Fruit fly (Drosophila melanogaster) whole organism, embryonic: ENCODE results near the gene Adat1.
A peak's percentile ranks its signal among the peaks of the same experiment; 100 is the strongest.

Experiments used
- CG10543 ChIP-seq: fragments of 200-800 bp; sonication (Bioruptor generic); optimal IDR thresholded peaks from 3 replicates; lab custom pipeline; 2017; ENCODE audit warnings: missing biosample characterization, mild to moderate bottlenecking, missing genetic modification characterization, moderate library complexity
- CG12155 ChIP-seq: fragments of 200-800 bp; sonication (Bioruptor generic); optimal IDR thresholded peaks from 3 replicates; lab custom pipeline; 2016; ENCODE audit warnings: missing biosample characterization, missing genetic modification characterization
- CG1233 ChIP-seq: fragments of 200-800 bp; sonication (Bioruptor generic); optimal IDR thresholded peaks from 4 replicates; lab custom pipeline; 2018; ENCODE audit warnings: missing biosample characterization, mild to moderate bottlenecking, missing genetic modification characterization
- CG12744 ChIP-seq: fragments of 200-800 bp; sonication (Bioruptor generic); optimal IDR thresholded peaks from 2 replicates; lab custom pipeline; 2016; ENCODE audit warnings: missing biosample characterization, missing genetic modification characterization
- CG13424 ChIP-seq: fragments of 200-800 bp; sonication (Bioruptor generic); optimal IDR thresholded peaks from 2 replicates; lab custom pipeline; 2019; ENCODE audit warnings: missing biosample characterization, mild to moderate bottlenecking, missing genetic modification characterization, moderate library complexity
- CG13775 ChIP-seq: fragments of 200-800 bp; sonication (Bioruptor generic); optimal IDR thresholded peaks from 3 replicates; lab custom pipeline; 2017; ENCODE audit warnings: missing biosample characterization, mild to moderate bottlenecking, missing genetic modification characterization
- CG14667 ChIP-seq: fragments of 200-800 bp; sonication (Bioruptor generic); IDR thresholded peaks from 2 replicates; pipeline ENCODE4 v1.3.6; 2022; ENCODE audit warnings: missing biosample characterization, missing genetic modification characterization
- CG14860 ChIP-seq: fragments of 200-800 bp; sonication (Bioruptor generic); IDR thresholded peaks from 3 replicates; pipeline ENCODE4 v1.3.6; 2022; ENCODE audit warnings: missing biosample characterization, missing genetic modification characterization; ENCODE audit not compliant: partially characterized antibody
- CG15011 ChIP-seq: fragments of 200-800 bp; sonication (Bioruptor generic); optimal IDR thresholded peaks from 3 replicates; lab custom pipeline; 2018; ENCODE audit warnings: missing biosample characterization, mild to moderate bottlenecking, missing genetic modification characterization
- CG1603 ChIP-seq: fragments of 200-800 bp; sonication (Bioruptor generic); optimal IDR thresholded peaks from 2 replicates; lab custom pipeline; 2019; ENCODE audit warnings: missing biosample characterization, mild to moderate bottlenecking, missing genetic modification characterization, moderate library complexity
- CG2120 ChIP-seq: fragments of 200-800 bp; sonication (Bioruptor generic); optimal IDR thresholded peaks from 3 replicates; lab custom pipeline; 2016; ENCODE audit warnings: missing biosample characterization, missing genetic modification characterization
- CG30431 ChIP-seq: fragments of 200-800 bp; sonication (Bioruptor generic); optimal IDR thresholded peaks from 2 replicates; lab custom pipeline; 2017; ENCODE audit warnings: missing biosample characterization, missing genetic modification characterization
- CG3065 ChIP-seq: fragments of 200-800 bp; sonication (Bioruptor generic); optimal IDR thresholded peaks from 2 replicates; lab custom pipeline; 2016; ENCODE audit warnings: missing biosample characterization, missing genetic modification characterization
- CG32767 ChIP-seq: fragments of 200-800 bp; sonication (Bioruptor generic); IDR thresholded peaks from 2 replicates; pipeline ENCODE4 v1.3.6; 2022; ENCODE audit warnings: missing biosample characterization, missing genetic modification characterization
- CG32772 ChIP-seq: fragments of 200-800 bp; sonication (Bioruptor generic); IDR thresholded peaks from 2 replicates; pipeline ENCODE4 v1.3.6; 2022; ENCODE audit warnings: missing biosample characterization, missing genetic modification characterization
- CG33557 ChIP-seq: fragments of 200-800 bp; sonication (Bioruptor generic); optimal IDR thresholded peaks from 2 replicates; lab custom pipeline; 2019; ENCODE audit warnings: missing biosample characterization, mild to moderate bottlenecking, missing genetic modification characterization, moderate library complexity
- CG34422 ChIP-seq: fragments of 200-800 bp; sonication (Bioruptor generic); IDR thresholded peaks from 3 replicates; pipeline ENCODE4 v1.3.6; 2022; ENCODE audit warnings: missing biosample characterization, missing genetic modification characterization
- CG4360 ChIP-seq: fragments of 200-800 bp; sonication (Bioruptor generic); IDR thresholded peaks from 2 replicates; pipeline ENCODE4 v1.3.6; 2022; ENCODE audit warnings: missing biosample characterization, missing genetic modification characterization
- CG6813 ChIP-seq: fragments of 200-800 bp; sonication (Bioruptor generic); optimal IDR thresholded peaks from 2 replicates; lab custom pipeline; 2017; ENCODE audit warnings: missing biosample characterization, missing genetic modification characterization, mild to moderate bottlenecking, moderate library complexity, missing genetic modification reagents
- CG8359 ChIP-seq: fragments of 200-800 bp; sonication (Bioruptor generic); optimal IDR thresholded peaks from 2 replicates; lab custom pipeline; 2017; ENCODE audit warnings: missing biosample characterization, mild to moderate bottlenecking, missing genetic modification characterization, borderline replicate concordance
- CG9215 ChIP-seq: fragments of 200-800 bp; sonication (Bioruptor generic); IDR thresholded peaks from 2 replicates; pipeline ENCODE4 v1.3.6; 2022; ENCODE audit warnings: missing biosample characterization, missing genetic modification characterization
- CG9727 ChIP-seq: fragments of 200-800 bp; sonication (Bioruptor generic); optimal IDR thresholded peaks from 3 replicates; lab custom pipeline; 2017; ENCODE audit warnings: missing biosample characterization, mild to moderate bottlenecking, missing genetic modification characterization
- CTCF ChIP-seq: fragments of 200-800 bp; sonication (Bioruptor generic); optimal IDR thresholded peaks from 2 replicates; lab custom pipeline; 2017; ENCODE audit warnings: missing biosample characterization, mild to moderate bottlenecking, missing genetic modification characterization, moderate library complexity
- Fer2 ChIP-seq: fragments of 200-800 bp; sonication (Bioruptor generic); optimal IDR thresholded peaks from 2 replicates; lab custom pipeline; 2018; ENCODE audit warnings: missing biosample characterization, mild to moderate bottlenecking, missing genetic modification characterization, moderate library complexity
- Gsc ChIP-seq: fragments of 200-800 bp; sonication (Bioruptor generic); IDR thresholded peaks from 2 replicates; pipeline ENCODE4 v1.3.6; 2022; ENCODE audit warnings: missing biosample characterization, missing genetic modification characterization
- Gug ChIP-seq: fragments of 200-800 bp; sonication (Bioruptor generic); IDR thresholded peaks from 4 replicates; pipeline ENCODE4 v1.3.6; 2022; ENCODE audit warnings: missing biosample characterization, missing genetic modification characterization
- H2.0 ChIP-seq: fragments of 200-800 bp; sonication (Bioruptor generic); IDR thresholded peaks from 2 replicates; pipeline ENCODE4 v1.3.6; 2022; ENCODE audit warnings: missing biosample characterization, missing genetic modification characterization
- HHEX ChIP-seq: fragments of 200-800 bp; sonication (Bioruptor generic); optimal IDR thresholded peaks from 3 replicates; lab custom pipeline; 2017; ENCODE audit warnings: missing biosample characterization, mild to moderate bottlenecking, missing genetic modification characterization, missing genetic modification reagents
- HLH54F ChIP-seq: fragments of 200-800 bp; sonication (Bioruptor generic); optimal IDR thresholded peaks from 3 replicates; lab custom pipeline; 2016; ENCODE audit warnings: missing biosample characterization, missing genetic modification characterization
- MESR4 ChIP-seq: fragments of 200-800 bp; sonication (Bioruptor generic); optimal IDR thresholded peaks from 2 replicates; lab custom pipeline; 2018; ENCODE audit warnings: missing biosample characterization, mild to moderate bottlenecking, missing genetic modification characterization, moderate library complexity
- Max ChIP-seq: fragments of 200-800 bp; sonication (Bioruptor generic); optimal IDR thresholded peaks from 2 replicates; lab custom pipeline; 2016; ENCODE audit warnings: missing biosample characterization, mild to moderate bottlenecking, missing genetic modification characterization
- Rx ChIP-seq: fragments of 200-800 bp; sonication (Bioruptor generic); IDR thresholded peaks from 2 replicates; pipeline ENCODE4 v1.3.6; 2022; ENCODE audit warnings: missing biosample characterization, missing genetic modification characterization
- Usf ChIP-seq: fragments of 200-800 bp; sonication (Bioruptor generic); optimal IDR thresholded peaks from 2 replicates; lab custom pipeline; 2017; ENCODE audit warnings: missing genotype, missing biosample characterization, missing genetic modification characterization
- ash1 ChIP-seq: fragments of 200-800 bp; sonication (Bioruptor generic); optimal IDR thresholded peaks from 2 replicates; lab custom pipeline; 2018; ENCODE audit warnings: missing biosample characterization, mild to moderate bottlenecking, missing genetic modification characterization
- cato ChIP-seq: fragments of 200-800 bp; sonication (Bioruptor generic); optimal IDR thresholded peaks from 2 replicates; lab custom pipeline; 2016; ENCODE audit warnings: missing biosample characterization, missing genetic modification characterization, borderline replicate concordance
- chinmo ChIP-seq: fragments of 200-800 bp; sonication (Bioruptor generic); IDR thresholded peaks from 4 replicates; pipeline ENCODE4 v1.3.6; 2022; ENCODE audit warnings: missing biosample characterization, missing genetic modification characterization; ENCODE audit not compliant: partially characterized antibody
- dm ChIP-seq: fragments of 200-800 bp; sonication (Bioruptor generic); optimal IDR thresholded peaks from 3 replicates; lab custom pipeline; 2016; ENCODE audit warnings: missing biosample characterization, missing genetic modification characterization
- dmrt11E ChIP-seq: fragments of 200-800 bp; sonication (Bioruptor generic); optimal IDR thresholded peaks from 3 replicates; lab custom pipeline; 2018; ENCODE audit warnings: missing biosample characterization, mild to moderate bottlenecking, missing genetic modification characterization, moderate library complexity
- ems ChIP-seq: fragments of 200-800 bp; sonication (Bioruptor generic); optimal IDR thresholded peaks from 3 replicates; lab custom pipeline; 2016; ENCODE audit warnings: missing biosample characterization, missing genetic modification characterization
- eyg ChIP-seq: fragments of 200-800 bp; sonication (Bioruptor generic); optimal IDR thresholded peaks from 3 replicates; lab custom pipeline; 2016; ENCODE audit warnings: missing biosample characterization, missing genetic modification characterization
- fd3F ChIP-seq: fragments of 200-800 bp; sonication (Bioruptor generic); optimal IDR thresholded peaks from 2 replicates; lab custom pipeline; 2018; ENCODE audit warnings: missing biosample characterization, mild to moderate bottlenecking, missing genetic modification characterization, moderate library complexity
- gfzf ChIP-seq: fragments of 200-800 bp; sonication (Bioruptor generic); optimal IDR thresholded peaks from 2 replicates; lab custom pipeline; 2016; ENCODE audit warnings: missing biosample characterization, mild to moderate bottlenecking, missing genetic modification characterization, moderate library complexity
- gsb-n ChIP-seq: fragments of 200-800 bp; sonication (Bioruptor generic); optimal IDR thresholded peaks from 3 replicates; lab custom pipeline; 2018; ENCODE audit warnings: missing biosample characterization, mild to moderate bottlenecking, missing genetic modification characterization
- ham ChIP-seq: fragments of 200-800 bp; sonication (Bioruptor generic); IDR thresholded peaks from 2 replicates; pipeline ENCODE4 v1.3.6; 2022; ENCODE audit warnings: missing biosample characterization, missing genetic modification characterization
- insv ChIP-seq, 2 experiments: fragments of 200-800 bp; sonication (Bioruptor generic); optimal IDR thresholded peaks; 3 replicates each; lab custom pipeline; 2016 to 2018; ENCODE audit warnings: missing biosample characterization in 2 of 2, missing genetic modification characterization in 2 of 2
- pho ChIP-seq: fragments of 200-800 bp; sonication (Bioruptor generic); optimal IDR thresholded peaks from 2 replicates; lab custom pipeline; 2016; ENCODE audit warnings: missing biosample characterization, missing genetic modification characterization
- phol ChIP-seq: fragments of 200-800 bp; sonication (Bioruptor generic); optimal IDR thresholded peaks from 3 replicates; lab custom pipeline; 2018; ENCODE audit warnings: missing biosample characterization, mild to moderate bottlenecking, missing genetic modification characterization, moderate library complexity
- sens ChIP-seq: fragments of 200-800 bp; sonication (Bioruptor generic); peaks from one replicate; lab custom pipeline; 2016; ENCODE audit warnings: missing biosample characterization, missing genetic modification characterization
- so ChIP-seq: fragments of 200-800 bp; sonication (Bioruptor generic); IDR thresholded peaks from 3 replicates; pipeline ENCODE4 v1.3.6; 2022; ENCODE audit warnings: missing biosample characterization, missing genetic modification characterization
- tin ChIP-seq: fragments of 200-800 bp; sonication (Bioruptor generic); optimal IDR thresholded peaks from 3 replicates; lab custom pipeline; 2016; ENCODE audit warnings: missing biosample characterization, missing genetic modification characterization
- tna ChIP-seq: fragments of 200-800 bp; sonication (Bioruptor generic); IDR thresholded peaks from 2 replicates; pipeline ENCODE4 v1.3.6; 2022; ENCODE audit warnings: missing biosample characterization, missing genetic modification characterization; ENCODE audit not compliant: partially characterized antibody
- trem ChIP-seq: fragments of 200-800 bp; optimal IDR thresholded peaks from 3 replicates; lab custom pipeline; 2019; ENCODE audit warnings: missing biosample characterization, mild to moderate bottlenecking, missing genetic modification characterization, moderate library complexity

Gene Adat1

DNA sequence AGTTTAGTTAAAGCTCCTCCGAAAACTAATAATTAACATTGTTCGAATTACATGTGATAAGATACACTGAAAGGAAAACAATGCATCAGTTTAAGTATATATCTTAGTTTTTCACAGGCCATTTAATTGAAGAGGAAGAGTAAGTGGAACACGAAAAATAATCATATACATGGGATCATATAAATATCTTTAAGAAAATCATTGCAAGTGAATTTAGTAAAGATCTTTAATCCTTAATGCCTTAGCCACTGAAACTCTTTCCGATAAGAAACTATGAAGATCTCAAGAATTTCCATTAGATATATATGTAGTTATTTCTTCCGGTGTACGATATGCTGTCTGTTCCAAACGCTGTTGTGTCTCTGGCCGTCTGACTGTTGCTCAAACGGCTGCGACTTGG is 32.6 kb downstream of the Adat1 start (continued):
- TF ChIP-seq CG14860 (GFP tag; lab: Robert Waterston, UW) (no peak), dm (no peak), Max (GFP tag; lab: Kevin White, UChicago) (peak; percentile 45), CG32767 (GFP tag; lab: Robert Waterston, UW) (no peak), MESR4 (GFP tag; lab: Kevin White, UChicago) (no peak), CG33557 (GFP tag; lab: Kevin White, UChicago) (no peak), chinmo (GFP tag; lab: Robert Waterston, UW) (no peak), Gug (0 out of 4 replicates have a peak, but pooled peaks have one; percentile 19), CG6813 (GFP tag; lab: Kevin White, UChicago) (no peak), CG8359 (no peak), CTCF (GFP tag; lab: Kevin White, UChicago) (no peak), ems (GFP tag; lab: Kevin White, UChicago) (peak; percentile 55), pho (peak; percentile 68), CG9727 (GFP tag; lab: Kevin White, UChicago) (peak; percentile 61), Fer2 (tag; lab: Kevin White, UChicago) (no peak), Usf (GFP tag; lab: Kevin White, UChicago) (no peak), tna (GFP tag; lab: Robert Waterston, UW) (no peak), CG1233 (GFP tag; lab: Kevin White, UChicago) (peak; percentile 37), gsb-n (tag; lab: Kevin White, UChicago) (peak; percentile 32), phol (tag; lab: Kevin White, UChicago) (peak; percentile 43), sens (GFP tag; lab: Kevin White, UChicago) (peak; percentile 93), CG32772 (no peak), ham (GFP tag; lab: Robert Waterston, UW) (no peak), CG3065 (GFP tag; lab: Kevin White, UChicago) (no peak), insv (GFP tag; optimal IDR thresholded peaks at IDR 0.05; lab: Kevin White, UChicago) (no peak), trem (tag; lab: Kevin White, UChicago) (no peak), CG13424 (tag; lab: Kevin White, UChicago) (peak; percentile 66), HLH54F (peak; percentile 35), CG10543 (no peak), tin (GFP tag; lab: Kevin White, UChicago) (peak; percentile 9), HHEX (GFP tag; lab: Kevin White, UChicago) (peak; percentile 54), ash1 (GFP tag; lab: Kevin White, UChicago) (no peak), dmrt11E (tag; lab: Kevin White, UChicago) (no peak), Rx (GFP tag; lab: Robert Waterston, UW) (0 out of 2 replicates have a peak, but pooled peaks have one; percentile 13), cato (GFP tag; lab: Kevin White, UChicago) (no peak), CG1603 (tag; lab: Kevin White, UChicago) (peak; percentile 35), CG4360 (GFP tag; lab: Robert Waterston, UW) (no peak), CG15011 (GFP tag; lab: Kevin White, UChicago) (peak; percentile 4), CG34422 (no peak), Gsc (GFP tag; lab: Robert Waterston, UW) (no peak), CG13775 (GFP tag; lab: Kevin White, UChicago) (peak; percentile 40), CG12155 (GFP tag; lab: Kevin White, UChicago) (peak; percentile 6), CG9215 (no peak), so (no peak), CG14667 (GFP tag; lab: Robert Waterston, UW) (no peak), H2.0 (GFP tag; lab: Robert Waterston, UW) (0 out of 2 replicates have a peak, but pooled peaks have one; percentile 7), fd3F (GFP tag; lab: Kevin White, UChicago) (peak; percentile 40), eyg (GFP tag; lab: Kevin White, UChicago) (peak; percentile 54), gfzf (GFP tag; lab: Kevin White, UChicago) (no peak), CG12744 (no peak), CG2120 (GFP tag; lab: Kevin White, UChicago) (peak; percentile 77), CG30431 (peak; percentile 10)
